Worm (Caenorhabditis elegans) whole organism, L3 larva: ENCODE results near the gene ugt-65.
"Not testable (repeated sequence)": the region's sequence is repeated elsewhere in the genome, so short reads cannot be mapped to it uniquely, and the experiment has no call there.

Experiments used
- R02D3.7 ChIP-seq: fragments of 150-350 bp; optimal IDR thresholded peaks from 2 replicates; lab custom pipeline; 2014; ENCODE audit warnings: missing biosample characterization, missing genetic modification characterization
- ZK546.5 ChIP-seq: sonication (generic microtip); optimal IDR thresholded peaks from 2 replicates; lab custom pipeline; 2017; ENCODE audit warnings: missing biosample characterization, missing genetic modification characterization
- ama-1 ChIP-seq: fragments of 150-350 bp; optimal IDR thresholded peaks from 2 replicates; lab custom pipeline; 2018
- ceh-16 ChIP-seq: sonication (generic microtip); optimal IDR thresholded peaks from 2 replicates; lab custom pipeline; 2017; ENCODE audit warnings: missing biosample characterization, missing genetic modification characterization
- ceh-28 ChIP-seq: fragments of 150-350 bp; optimal IDR thresholded peaks from 2 replicates; lab custom pipeline; 2014; ENCODE audit warnings: missing biosample characterization, missing genetic modification reagents, missing genetic modification characterization
- egl-27 ChIP-seq: sonication (generic microtip); optimal IDR thresholded peaks from 4 replicates; lab custom pipeline; 2017; ENCODE audit warnings: missing biosample characterization, missing genetic modification reagents, missing genetic modification characterization
- egl-5 ChIP-seq: fragments of 150-350 bp; optimal IDR thresholded peaks from 2 replicates; lab custom pipeline; 2017; ENCODE audit warnings: missing biosample characterization, missing genetic modification reagents, missing genetic modification characterization, inconsistent platforms
- elt-1 ChIP-seq: fragments of 150-350 bp; optimal IDR thresholded peaks from 2 replicates; lab custom pipeline; 2014; ENCODE audit warnings: missing biosample characterization, missing genetic modification characterization
- elt-2 ChIP-seq: sonication (generic microtip); optimal IDR thresholded peaks from 2 replicates; lab custom pipeline; 2016; ENCODE audit warnings: missing genetic modification reagents, mild to moderate bottlenecking, missing genetic modification characterization, missing compliant biosample characterization
- elt-3 ChIP-seq, 3 experiments: fragments of 150-350 bp in 1 of 3; sonication (generic microtip) in 2 of 3; optimal IDR thresholded peaks; 2 replicates in 2 of 3; 4 replicates in 1 of 3; lab custom pipeline; 2014 to 2017; ENCODE audit warnings: missing biosample characterization in 3 of 3, missing genetic modification characterization in 3 of 3
- fkh-10 ChIP-seq: sonication (generic microtip); optimal IDR thresholded peaks from 2 replicates; lab custom pipeline; 2017; ENCODE audit warnings: missing biosample characterization, missing genetic modification reagents, missing genetic modification characterization
- fkh-2 ChIP-seq: fragments of 150-350 bp; optimal IDR thresholded peaks from 2 replicates; lab custom pipeline; 2014; ENCODE audit warnings: missing biosample characterization, missing genetic modification reagents, missing genetic modification characterization
- fos-1 ChIP-seq: fragments of 150-350 bp; optimal IDR thresholded peaks from 2 replicates; lab custom pipeline; 2014; ENCODE audit warnings: missing biosample characterization, missing genetic modification characterization
- hmg-11 ChIP-seq: sonication (generic microtip); optimal IDR thresholded peaks from 2 replicates; lab custom pipeline; 2016; ENCODE audit warnings: missing genetic modification characterization, missing compliant biosample characterization
- lin-39 ChIP-seq: fragments of 150-350 bp; optimal IDR thresholded peaks from 2 replicates; lab custom pipeline; 2018; ENCODE audit warnings: missing biosample characterization, missing genetic modification reagents, missing genetic modification characterization
- lsy-12 ChIP-seq: sonication (generic microtip); optimal IDR thresholded peaks from 2 replicates; lab custom pipeline; 2016; ENCODE audit warnings: mild to moderate bottlenecking, missing genetic modification characterization, missing compliant biosample characterization
- mdl-1 ChIP-seq: fragments of 150-350 bp; optimal IDR thresholded peaks from 2 replicates; lab custom pipeline; 2014; ENCODE audit warnings: missing biosample characterization, missing genetic modification characterization
- mml-1 ChIP-seq: fragments of 150-350 bp; sonication (generic microtip); optimal IDR thresholded peaks from 3 replicates; lab custom pipeline; 2014; ENCODE audit warnings: missing biosample characterization, missing genetic modification characterization
- nhr-11 ChIP-seq: fragments of 150-350 bp; optimal IDR thresholded peaks from 2 replicates; lab custom pipeline; 2014; ENCODE audit warnings: missing biosample characterization, missing genetic modification characterization
- nhr-12 ChIP-seq: fragments of 150-350 bp; optimal IDR thresholded peaks from 2 replicates; lab custom pipeline; 2014; ENCODE audit warnings: missing biosample characterization, missing genetic modification characterization
- nhr-23 ChIP-seq: fragments of 150-350 bp; optimal IDR thresholded peaks from 2 replicates; lab custom pipeline; 2014; ENCODE audit warnings: missing biosample characterization, missing genetic modification reagents, missing genetic modification characterization
- nhr-237 ChIP-seq: fragments of 150-350 bp; optimal IDR thresholded peaks from 2 replicates; lab custom pipeline; 2014; ENCODE audit warnings: missing biosample characterization, missing genetic modification characterization
- nhr-25 ChIP-seq: sonication (generic microtip); optimal IDR thresholded peaks from 2 replicates; lab custom pipeline; 2017; ENCODE audit warnings: missing biosample characterization, missing genetic modification characterization
- nhr-43 ChIP-seq: sonication (generic microtip); optimal IDR thresholded peaks from 2 replicates; lab custom pipeline; 2016; ENCODE audit warnings: mild to moderate bottlenecking, missing genetic modification characterization, missing compliant biosample characterization; ENCODE audit not compliant: poor library complexity, severe bottlenecking
- nhr-67 ChIP-seq: fragments of 150-350 bp; optimal IDR thresholded peaks from 2 replicates; lab custom pipeline; 2014; ENCODE audit warnings: missing biosample characterization, missing genetic modification characterization
- nhr-76 ChIP-seq: fragments of 150-350 bp; sonication (generic microtip); optimal IDR thresholded peaks from 5 replicates; lab custom pipeline; 2014; ENCODE audit warnings: missing biosample characterization, missing genetic modification characterization
- nhr-77 ChIP-seq: fragments of 150-350 bp; optimal IDR thresholded peaks from 2 replicates; lab custom pipeline; 2014; ENCODE audit warnings: missing biosample characterization, missing genetic modification characterization
- pha-4 ChIP-seq: fragments of 150-350 bp; optimal IDR thresholded peaks from 2 replicates; lab custom pipeline; 2014; ENCODE audit warnings: missing biosample characterization, missing genetic modification reagents, missing genetic modification characterization
- sea-2 ChIP-seq: fragments of 150-350 bp; sonication (generic microtip); optimal IDR thresholded peaks from 4 replicates; lab custom pipeline; 2014; ENCODE audit warnings: missing biosample characterization, missing genetic modification reagents, missing genetic modification characterization
- skn-1 ChIP-seq: fragments of 150-350 bp; optimal IDR thresholded peaks from 2 replicates; lab custom pipeline; 2014; ENCODE audit warnings: missing biosample characterization, missing genetic modification characterization
- snpc-4 ChIP-seq: fragments of 150-350 bp; optimal IDR thresholded peaks from 2 replicates; lab custom pipeline; 2014; ENCODE audit warnings: missing biosample characterization, missing genetic modification characterization
- tbx-2 ChIP-seq: sonication (generic microtip); optimal IDR thresholded peaks from 2 replicates; lab custom pipeline; 2016; ENCODE audit warnings: mild to moderate bottlenecking, missing genetic modification characterization, missing compliant biosample characterization
- unc-62 ChIP-seq: fragments of 150-350 bp; sonication (generic microtip); optimal IDR thresholded peaks from 4 replicates; lab custom pipeline; 2014; ENCODE audit warnings: missing biosample characterization, missing genetic modification reagents, missing genetic modification characterization

ugt-65 gene

DNA sequence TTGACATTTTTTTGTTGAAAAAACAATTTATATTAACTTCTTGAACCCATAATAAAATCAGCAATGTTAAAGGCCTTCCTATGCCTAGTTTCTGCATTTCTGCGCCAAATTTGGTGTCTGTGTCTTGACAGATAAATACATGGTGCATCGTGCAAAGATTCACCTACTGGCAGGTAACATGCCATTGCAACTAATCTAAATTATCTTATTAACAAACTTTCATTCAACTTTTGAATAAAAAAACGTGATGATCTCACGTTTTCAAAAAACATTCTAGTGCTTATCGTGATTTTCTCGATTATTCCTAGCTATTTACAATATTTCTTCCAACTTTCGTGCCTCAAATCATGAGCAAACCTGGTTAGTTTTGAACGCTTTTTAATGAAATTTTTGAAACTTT, 36.1 kb downstream of the ugt-65 start, which contains the start of gene C25G4.7:
Gene C25G4.7, plus strand, starts transcription at position 301 of the 400 bp plus-strand sequence.
- no peak for TF ChIP-seq elt-1 (tag; lab: Kevin White, UChicago)

- no peak for TF ChIP-seq elt-1 (tag; lab: Kevin White, UChicago)
- no peak for TF ChIP-seq snpc-4
- no peak for TF ChIP-seq unc-62
- TF ChIP-seq ama-1 (lab: Kevin White, UChicago): no peak
- TF ChIP-seq R02D3.7 (tag; lab: Kevin White, UChicago): no peak
- TF ChIP-seq sea-2 (GFP tag; lab: Kevin White, UChicago): no peak
Measured at ce11 chrIV:12463370-12463769, 42.9 kb downstream of the ugt-65 start, which contains the start of gene C25G4.8. Gene C25G4.8, minus strand, starts transcription at chrIV:12463470.

DNA sequence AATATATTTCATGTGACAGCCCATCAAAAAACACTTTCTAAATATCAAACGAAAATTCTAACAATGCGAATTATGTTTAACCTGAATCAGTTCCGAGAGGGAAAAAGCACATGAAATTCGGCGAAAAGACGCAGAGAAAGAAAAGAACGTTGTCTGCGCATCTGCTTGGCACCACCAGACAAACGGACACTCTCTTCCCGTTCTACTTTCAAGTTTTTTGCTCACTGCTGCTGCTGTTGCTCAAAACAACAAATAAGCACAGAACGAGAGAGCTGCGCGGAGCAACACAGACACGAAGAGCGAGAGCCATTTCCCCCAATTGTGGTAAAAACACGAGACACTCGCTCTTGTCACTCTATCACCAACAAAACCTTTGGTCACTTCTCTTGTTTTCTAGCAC, 44.3 kb downstream of the ugt-65 start:
- TF ChIP-seq lin-39 (tag; lab: Kevin White, UChicago): peak; percentile 33
- no peak for TF ChIP-seq snpc-4
- peak; percentile 67 for TF ChIP-seq fkh-10

DNA sequence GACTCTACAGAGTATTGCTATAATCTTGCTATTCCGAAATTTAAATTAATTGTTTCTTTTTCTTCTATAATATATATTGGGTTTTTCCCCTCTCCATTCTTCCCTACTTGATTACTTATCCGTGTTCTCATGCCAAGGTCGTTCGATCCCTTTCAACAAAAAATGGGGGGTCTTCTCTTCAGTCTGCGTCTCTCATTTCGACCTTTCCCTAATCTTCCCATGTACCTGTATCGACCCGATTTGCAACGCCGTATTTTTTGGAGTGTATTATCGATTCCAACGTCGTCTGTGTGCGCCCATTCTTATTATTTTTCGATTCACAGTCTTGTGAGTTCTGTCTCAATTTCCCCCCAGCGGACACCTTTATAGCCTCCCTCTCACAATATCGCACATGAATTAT, 47.3 kb downstream of the ugt-65 start:
- TF ChIP-seq ZK546.5 (no peak), nhr-67 (no peak), nhr-12 (tag; lab: Kevin White, UChicago) (no peak), fkh-2 (tag; lab: Kevin White, UChicago) (no peak), nhr-25 (tag; lab: Kevin White, UChicago) (peak; percentile 53), nhr-43 (no peak), skn-1 (tag; lab: Kevin White, UChicago) (no peak), nhr-23 (tag; lab: Kevin White, UChicago) (peak; percentile 24), snpc-4 (no peak), egl-5 (tag; lab: Kevin White, UChicago) (no peak), nhr-76 (tag; lab: Kevin White, UChicago) (no peak), lin-39 (tag; lab: Kevin White, UChicago) (no peak), ceh-28 (tag; lab: Kevin White, UChicago) (peak; percentile 57), nhr-77 (tag; lab: Kevin White, UChicago) (no peak), elt-2 (tag; lab: Kevin White, UChicago) (no peak), mdl-1 (no peak), fos-1 (tag; lab: Kevin White, UChicago) (no peak), elt-3 (tag; optimal IDR thresholded peaks at IDR 0.05; lab: Kevin White, UChicago) (no peak), nhr-11 (no peak), ceh-16 (tag; lab: Kevin White, UChicago) (no peak), fkh-10 (no peak)
- TF ChIP-seq, all 47 proteins: peak for 3

- TF ChIP-seq elt-1 (tag; lab: Kevin White, UChicago) (no peak), mml-1 (no peak), nhr-12 (tag; lab: Kevin White, UChicago) (no peak), lsy-12 (tag; lab: Kevin White, UChicago) (no peak), nhr-77 (tag; lab: Kevin White, UChicago) (no peak), elt-2 (tag; lab: Kevin White, UChicago) (no peak), nhr-237 (tag; lab: Kevin White, UChicago) (no peak), tbx-2 (tag; lab: Kevin White, UChicago) (no peak), hmg-11 (tag; lab: Kevin White, UChicago) (no peak), pha-4 (tag; lab: Kevin White, UChicago) (no peak), snpc-4 (no peak), egl-27 (no peak), nhr-76 (tag; lab: Kevin White, UChicago) (no peak), skn-1 (tag; lab: Kevin White, UChicago) (no peak), unc-62 (no peak), nhr-67 (no peak), ZK546.5 (no peak)
Measured at ce11 chrIV:12468359-12468758, 47.9 kb downstream of the ugt-65 start, which contains the start of gene igdb-2. Gene igdb-2, plus strand, starts transcription at chrIV:12468659.

ce11 chrIV:12476942-12477341, 56.5 kb downstream of the ugt-65 start, which contains the start of gene T04A11.1:
Gene T04A11.1, minus strand, starts transcription at chrIV:12477042.
- TF ChIP-seq snpc-4; ceh-28 (tag; lab: Kevin White, UChicago); ZK546.5: not testable (repeated sequence)
